Worm (Caenorhabditis elegans): ENCODE data around the gene cccp-1.

Gene cccp-1

ce11 chrIII:12510505-12510904 lies 37.8 kb downstream of the cccp-1 start:
- TF ChIP-seq aha-1 (tag; optimal IDR thresholded peaks at IDR 0.05) (no peak), ceh-90 (tag; optimal IDR thresholded peaks at IDR 0.05) (no peak), mep-1 (tag; optimal IDR thresholded peaks at IDR 0.05) (no peak), lsy-2 (tag; optimal IDR thresholded peaks at IDR 0.05) (no peak), skn-1 (tag; optimal IDR thresholded peaks at IDR 0.05) (no peak), ceh-8 (GFP tag; optimal IDR thresholded peaks at IDR 0.05) (no peak), lin-14 (GFP tag; optimal IDR thresholded peaks at IDR 0.05) (no peak), pag-3 (tag; optimal IDR thresholded peaks at IDR 0.05; ENCODE audit: borderline replicate concordance, insufficient read depth) (no peak), zag-1 (tag; optimal IDR thresholded peaks at IDR 0.05) (no peak), pqm-1 (tag; optimal IDR thresholded peaks at IDR 0.05) (no peak), mdl-1 (tag; optimal IDR thresholded peaks at IDR 0.05) (no peak), fkh-10 (GFP tag; optimal IDR thresholded peaks at IDR 0.05) (no peak), rnt-1 (tag; optimal IDR thresholded peaks at IDR 0.05) (no peak), irx-1 (tag; optimal IDR thresholded peaks at IDR 0.05) (no peak), nhr-12 (tag; optimal IDR thresholded peaks at IDR 0.05) (no peak), C34B4.2 (tag; optimal IDR thresholded peaks at IDR 0.05) (no peak)

ce11 chrIII:12517674-12518073 lies 45.0 kb downstream of the cccp-1 start:
- TF ChIP-seq ztf-11 (tag; optimal IDR thresholded peaks at IDR 0.05) (no peak), ces-1 (GFP tag; optimal IDR thresholded peaks at IDR 0.05) (no peak), zag-1 (tag; optimal IDR thresholded peaks at IDR 0.05) (no peak)

- TF ChIP-seq pag-3 (tag; optimal IDR thresholded peaks at IDR 0.05; ENCODE audit: borderline replicate concordance, insufficient read depth) (no peak), fkh-10 (GFP tag; optimal IDR thresholded peaks at IDR 0.05) (no peak), nhr-237 (tag; optimal IDR thresholded peaks at IDR 0.05) (no peak), elt-2 (tag; optimal IDR thresholded peaks at IDR 0.05) (no peak), grh-1 (GFP tag; IDR thresholded peaks at IDR 0.05) (no peak), aha-1 (tag; optimal IDR thresholded peaks at IDR 0.05) (no peak), elt-3 (tag; optimal IDR thresholded peaks at IDR 0.05) (peak in 1 of 6 experiments; percentile 5), mdl-1 (tag; optimal IDR thresholded peaks at IDR 0.05) (no peak), nhr-90 (tag; optimal IDR thresholded peaks at IDR 0.05; ENCODE audit: poor library complexity) (peak; percentile 68), dpl-1 (GFP tag; optimal IDR thresholded peaks at IDR 0.05) (peak; percentile 85 to 92 (median 89)), fkh-4 (tag; optimal IDR thresholded peaks at IDR 0.05; ENCODE audit: borderline replicate concordance) (no peak), lin-13 (GFP tag; optimal IDR thresholded peaks at IDR 0.05) (no peak), hlh-17 (GFP tag; optimal IDR thresholded peaks at IDR 0.05; ENCODE audit: borderline replicate concordance) (no peak), nhr-85 (tag) (peak; percentile 74), ceh-82 (tag; optimal IDR thresholded peaks at IDR 0.05) (peak in 2 of 3 experiments; percentile 13 to 37), lin-15B (tag; optimal IDR thresholded peaks at IDR 0.05) (peak; percentile 22), F16B12.6 (tag; optimal IDR thresholded peaks at IDR 0.05) (peak; percentile 94), snu-23 (GFP tag; optimal IDR thresholded peaks at IDR 0.05) (peak; percentile 66), isw-1 (GFP tag; IDR thresholded peaks at IDR 0.05) (0 out of 2 replicates have a peak, but pooled peaks have one; percentile 3), tlp-1 (tag; optimal IDR thresholded peaks at IDR 0.05) (no peak), nhr-20 (tag; optimal IDR thresholded peaks at IDR 0.05) (peak; percentile 50), mef-2 (tag; optimal IDR thresholded peaks at IDR 0.05) (no peak), nhr-71 (tag; optimal IDR thresholded peaks at IDR 0.05) (peak; percentile 75), mab-9 (GFP tag; IDR thresholded peaks at IDR 0.05) (no peak), ztf-11 (tag; optimal IDR thresholded peaks at IDR 0.05) (peak in 1 of 2 experiments; percentile 3), sptf-1 (tag; optimal IDR thresholded peaks at IDR 0.05) (no peak), irx-1 (tag; optimal IDR thresholded peaks at IDR 0.05) (peak; percentile 43), ceh-90 (tag; optimal IDR thresholded peaks at IDR 0.05) (no peak), nhr-77 (tag; optimal IDR thresholded peaks at IDR 0.05) (no peak), efl-3 (GFP tag; optimal IDR thresholded peaks at IDR 0.05) (no peak), swsn-7 (tag; optimal IDR thresholded peaks at IDR 0.05) (peak; percentile 55), efl-1 (optimal IDR thresholded peaks at IDR 0.05) (peak; percentile 87), efl-1 (GFP tag; optimal IDR thresholded peaks at IDR 0.05 in 1 of 2) (peak; percentile 89 to 99), Y116A8C.19 (tag; optimal IDR thresholded peaks at IDR 0.05; ENCODE audit: borderline replicate concordance) (no peak), zag-1 (tag; optimal IDR thresholded peaks at IDR 0.05) (no peak), egl-27 (tag; optimal IDR thresholded peaks at IDR 0.05) (no peak), vab-15 (tag; optimal IDR thresholded peaks at IDR 0.05) (no peak), unc-86 (tag; optimal IDR thresholded peaks at IDR 0.05) (peak; percentile 27)
Observed at ce11 chrIII:12528029-12528428, 55.4 kb downstream of the cccp-1 start.
